Worm (Caenorhabditis elegans) whole organism, early embryonic: ENCODE measurements around the gene F01F1.14.

Experiments used
- ama-1 ChIP-seq: fragments of 150-350 bp; optimal IDR thresholded peaks from 2 replicates; lab custom pipeline; 2014
- flt-1 ChIP-seq: fragments of 200-800 bp; sonication (Bioruptor generic); IDR thresholded peaks from 2 replicates; pipeline ENCODE4 v1.3.6; 2022; ENCODE audit warnings: missing genetic modification characterization, missing compliant biosample characterization
- tbx-37 ChIP-seq: fragments of 200-800 bp; sonication (Bioruptor generic); conservative IDR thresholded peaks from 2 replicates; pipeline ENCODE4 v1.3.6; 2022; ENCODE audit warnings: missing genetic modification reagents, missing genetic modification characterization, missing compliant biosample characterization

DNA sequence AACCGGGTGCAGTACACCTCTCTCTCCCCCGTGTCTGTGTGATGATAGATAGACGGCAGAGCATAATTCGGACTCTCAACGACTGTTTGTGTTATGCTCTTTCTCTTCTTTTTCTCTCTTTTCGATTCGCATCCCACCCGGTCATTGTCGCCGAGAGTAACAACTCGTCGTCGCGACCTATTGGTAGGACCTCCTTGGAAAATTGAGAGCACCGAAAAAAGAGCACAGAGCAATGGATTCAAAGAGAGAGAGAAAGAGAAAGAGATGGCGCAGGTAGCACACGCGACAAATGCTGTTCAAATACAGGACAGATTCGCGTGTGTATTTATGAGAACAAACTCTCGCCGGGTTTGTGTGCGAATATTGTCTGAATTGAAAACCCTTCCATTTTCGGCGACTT is 39.1 kb downstream of the F01F1.14 start:
- TF ChIP-seq ama-1 (lab: Kevin White, UChicago) (no peak), tbx-37 (GFP tag; lab: Robert Waterston, UW) (no peak), flt-1 (no peak)
